Worm (Caenorhabditis elegans): ENCODE measurements around the gene aex-2.

Gene aex-2

ce11 chrX:9674799-9675198, 21.9 kb upstream of the aex-2 start, which contains the start of gene C43C3.4:
Gene C43C3.4 (minus strand): TSS chrX:9674899.
- TF ChIP-seq ref-1 (GFP tag; conservative IDR thresholded peaks at IDR 0.05), result no peak
- no peak for TF ChIP-seq T22C8.4 (GFP tag; IDR thresholded peaks at IDR 0.05)
- TF ChIP-seq cog-1 (tag; optimal IDR thresholded peaks at IDR 0.05), result no peak
- no peak for TF ChIP-seq ztf-23 (GFP tag; IDR thresholded peaks at IDR 0.05)
- TF ChIP-seq flt-1 (GFP tag; IDR thresholded peaks at IDR 0.05), result no peak
- TF ChIP-seq med-1 (GFP tag; optimal IDR thresholded peaks at IDR 0.05; ENCODE audit: insufficient read depth), result no peak
- TF ChIP-seq klf-2 (GFP tag; conservative IDR thresholded peaks at IDR 0.05), result no peak
- no peak for TF ChIP-seq ztf-29 (GFP tag; IDR thresholded peaks at IDR 0.05)
- TF ChIP-seq tab-1 (GFP tag; IDR thresholded peaks at IDR 0.05), result no peak

DNA sequence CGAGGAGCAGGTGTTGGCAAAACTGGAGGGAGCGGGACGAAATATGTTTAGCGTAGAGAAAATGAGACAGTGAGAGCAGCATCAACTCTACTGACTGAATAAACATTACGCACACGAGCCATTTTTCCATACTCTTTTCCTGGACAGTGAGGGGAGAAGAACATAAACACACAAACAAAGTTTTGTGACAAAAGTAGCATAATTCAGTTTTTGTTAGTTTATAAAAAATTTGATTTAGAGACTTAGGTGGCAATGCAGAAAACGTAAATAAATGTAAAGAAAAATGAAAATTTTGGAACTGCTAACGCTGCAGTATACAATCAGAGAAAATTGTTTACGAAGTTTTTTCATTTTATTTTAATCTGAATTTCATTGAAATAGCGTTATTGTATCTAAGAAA, 20.3 kb upstream of the aex-2 start:
- no peak for TF ChIP-seq med-1 (GFP tag; optimal IDR thresholded peaks at IDR 0.05; ENCODE audit: insufficient read depth)
- TF ChIP-seq klf-2 (GFP tag; conservative IDR thresholded peaks at IDR 0.05), result no peak
- TF ChIP-seq ref-1 (GFP tag; conservative IDR thresholded peaks at IDR 0.05), result no peak
- no peak for TF ChIP-seq tab-1 (GFP tag; IDR thresholded peaks at IDR 0.05)
- TF ChIP-seq T22C8.4 (GFP tag; IDR thresholded peaks at IDR 0.05), result no peak
- TF ChIP-seq ztf-29 (GFP tag; IDR thresholded peaks at IDR 0.05), result no peak
- no peak for TF ChIP-seq ztf-23 (GFP tag; IDR thresholded peaks at IDR 0.05)
- TF ChIP-seq flt-1 (GFP tag; IDR thresholded peaks at IDR 0.05), result no peak
- TF ChIP-seq cog-1 (tag; optimal IDR thresholded peaks at IDR 0.05), result no peak

- TF ChIP-seq flt-1 (GFP tag; IDR thresholded peaks at IDR 0.05) (0 out of 2 replicates have a peak, but pooled peaks have one; percentile 8), T22C8.4 (GFP tag; IDR thresholded peaks at IDR 0.05) (no peak), ref-1 (GFP tag; conservative IDR thresholded peaks at IDR 0.05) (no peak), cog-1 (tag; optimal IDR thresholded peaks at IDR 0.05) (no peak), med-1 (GFP tag; optimal IDR thresholded peaks at IDR 0.05; ENCODE audit: insufficient read depth) (no peak), tab-1 (GFP tag; IDR thresholded peaks at IDR 0.05) (0 out of 2 replicates have a peak, but pooled peaks have one; percentile 11), klf-2 (GFP tag; conservative IDR thresholded peaks at IDR 0.05) (no peak)
Observed at ce11 chrX:9668554-9668953, 15.6 kb upstream of the aex-2 start, which contains the start of gene T14B1.1. Gene T14B1.1 (minus strand): TSS chrX:9668723.

- TF ChIP-seq cog-1 (tag; optimal IDR thresholded peaks at IDR 0.05) (peak; percentile 5), klf-2 (GFP tag; conservative IDR thresholded peaks at IDR 0.05) (no peak), T22C8.4 (GFP tag; IDR thresholded peaks at IDR 0.05) (no peak)
Observed at ce11 chrX:9667391-9667790, 14.5 kb upstream of the aex-2 start.

DNA sequence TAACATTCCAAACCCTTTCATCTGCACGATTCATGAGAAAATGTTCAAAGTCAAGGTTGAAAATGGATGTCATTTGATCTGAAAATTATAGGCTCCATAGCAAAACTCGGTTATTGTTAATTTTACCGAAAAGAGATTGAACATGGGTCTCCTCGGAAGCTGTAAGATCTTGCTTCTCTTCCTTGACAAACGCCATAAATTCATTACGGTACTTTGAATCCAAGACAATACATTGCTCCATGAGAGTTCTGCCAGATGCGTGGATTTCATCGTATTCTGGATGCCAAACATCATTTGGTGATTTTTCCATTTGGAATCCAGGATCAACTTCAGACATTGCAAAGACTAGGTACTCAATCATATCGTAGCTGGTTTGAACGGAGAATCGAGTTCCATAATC, 13.0 kb upstream of the aex-2 start:
- TF ChIP-seq ztf-23 (GFP tag; IDR thresholded peaks at IDR 0.05) (no peak), klf-2 (GFP tag; conservative IDR thresholded peaks at IDR 0.05) (no peak), cog-1 (tag; optimal IDR thresholded peaks at IDR 0.05) (no peak), ref-1 (GFP tag; conservative IDR thresholded peaks at IDR 0.05) (no peak), med-1 (GFP tag; optimal IDR thresholded peaks at IDR 0.05; ENCODE audit: insufficient read depth) (no peak), tab-1 (GFP tag; IDR thresholded peaks at IDR 0.05) (no peak), flt-1 (GFP tag; IDR thresholded peaks at IDR 0.05) (no peak), ztf-29 (GFP tag; IDR thresholded peaks at IDR 0.05) (no peak), T22C8.4 (GFP tag; IDR thresholded peaks at IDR 0.05) (no peak)

DNA sequence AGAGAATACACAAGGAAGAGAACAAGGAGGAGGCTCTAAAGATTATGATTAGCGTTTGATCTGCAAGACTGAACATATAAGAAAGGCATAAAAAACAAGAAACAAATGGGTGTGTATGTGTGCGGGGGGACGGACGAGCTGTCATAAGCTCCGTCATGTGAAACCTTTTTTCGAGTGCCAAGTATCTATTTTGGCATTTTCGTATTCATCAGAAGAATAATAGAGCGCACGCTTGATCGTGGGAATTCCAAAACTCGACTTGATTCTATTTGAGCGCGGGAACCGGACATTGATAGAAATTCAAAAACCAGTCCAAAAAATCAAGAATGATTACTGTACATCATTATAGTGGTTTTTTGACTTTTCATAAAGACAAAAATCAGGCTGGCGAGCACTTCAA, 3.9 kb upstream of the aex-2 start:
- TF ChIP-seq ref-1 (GFP tag; conservative IDR thresholded peaks at IDR 0.05) (no peak), cog-1 (tag; optimal IDR thresholded peaks at IDR 0.05) (no peak), med-1 (GFP tag; optimal IDR thresholded peaks at IDR 0.05; ENCODE audit: insufficient read depth) (no peak), T22C8.4 (GFP tag; IDR thresholded peaks at IDR 0.05) (no peak), tab-1 (GFP tag; IDR thresholded peaks at IDR 0.05) (no peak)

- TF ChIP-seq tab-1 (GFP tag; IDR thresholded peaks at IDR 0.05) (no peak), ztf-29 (GFP tag; IDR thresholded peaks at IDR 0.05) (no peak), flt-1 (GFP tag; IDR thresholded peaks at IDR 0.05) (no peak), klf-2 (GFP tag; conservative IDR thresholded peaks at IDR 0.05) (no peak), med-1 (GFP tag; optimal IDR thresholded peaks at IDR 0.05; ENCODE audit: insufficient read depth) (no peak), T22C8.4 (GFP tag; IDR thresholded peaks at IDR 0.05) (no peak), ref-1 (GFP tag; conservative IDR thresholded peaks at IDR 0.05) (no peak), cog-1 (tag; optimal IDR thresholded peaks at IDR 0.05) (no peak)
Observed at ce11 chrX:9654232-9654631, 1.3 kb upstream of the aex-2 start.

DNA sequence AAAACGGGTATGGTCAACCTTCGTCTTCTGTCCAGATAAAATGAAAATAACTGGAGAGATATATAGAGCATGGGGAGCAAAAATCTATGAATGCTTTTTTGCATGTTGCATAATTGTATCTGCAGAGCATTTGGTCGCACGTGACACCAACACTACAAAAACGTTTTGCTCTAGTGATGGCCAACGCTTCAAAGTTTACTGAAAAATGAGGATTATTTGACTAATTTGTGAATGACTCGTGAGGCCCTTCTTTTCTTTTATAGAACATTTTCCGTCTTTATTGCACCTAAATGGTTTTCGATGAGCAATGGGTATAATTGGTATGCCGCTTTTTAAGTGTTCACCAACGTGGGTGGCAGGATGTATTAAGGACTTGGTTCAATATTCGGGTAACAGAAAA, 562 bp upstream of the aex-2 start:
- TF ChIP-seq T22C8.4 (GFP tag; IDR thresholded peaks at IDR 0.05) (no peak), tab-1 (GFP tag; IDR thresholded peaks at IDR 0.05) (no peak), ref-1 (GFP tag; conservative IDR thresholded peaks at IDR 0.05) (no peak), klf-2 (GFP tag; conservative IDR thresholded peaks at IDR 0.05) (no peak), ztf-23 (GFP tag; IDR thresholded peaks at IDR 0.05) (no peak), flt-1 (GFP tag; IDR thresholded peaks at IDR 0.05) (no peak), ztf-29 (GFP tag; IDR thresholded peaks at IDR 0.05) (no peak), med-1 (GFP tag; optimal IDR thresholded peaks at IDR 0.05; ENCODE audit: insufficient read depth) (no peak), cog-1 (tag; optimal IDR thresholded peaks at IDR 0.05) (no peak)

ce11 chrX:9648098-9648574, 4.8 kb downstream of the aex-2 start, which contains the start of gene F34H10.4:
Gene F34H10.4 (plus strand): TSS chrX:9648524.
- TF ChIP-seq med-1 (GFP tag; optimal IDR thresholded peaks at IDR 0.05; ENCODE audit: insufficient read depth), result no peak
- TF ChIP-seq klf-2 (GFP tag; conservative IDR thresholded peaks at IDR 0.05), result no peak
- no peak for TF ChIP-seq ztf-29 (GFP tag; IDR thresholded peaks at IDR 0.05)
- TF ChIP-seq cog-1 (tag; optimal IDR thresholded peaks at IDR 0.05), result no peak
- TF ChIP-seq ref-1 (GFP tag; conservative IDR thresholded peaks at IDR 0.05), result no peak
- TF ChIP-seq ztf-23 (GFP tag; IDR thresholded peaks at IDR 0.05), result no peak
- TF ChIP-seq T22C8.4 (GFP tag; IDR thresholded peaks at IDR 0.05), result no peak
- TF ChIP-seq tab-1 (GFP tag; IDR thresholded peaks at IDR 0.05), result no peak
- TF ChIP-seq flt-1 (GFP tag; IDR thresholded peaks at IDR 0.05), result no peak

ce11 chrX:9642775-9643461, 10.0 kb downstream of the aex-2 start:
- TF ChIP-seq cog-1 (tag; optimal IDR thresholded peaks at IDR 0.05), result no peak
- TF ChIP-seq T22C8.4 (GFP tag; IDR thresholded peaks at IDR 0.05), result no peak
- TF ChIP-seq flt-1 (GFP tag; IDR thresholded peaks at IDR 0.05), result no peak
- no peak for TF ChIP-seq klf-2 (GFP tag; conservative IDR thresholded peaks at IDR 0.05)
- no peak for TF ChIP-seq med-1 (GFP tag; optimal IDR thresholded peaks at IDR 0.05; ENCODE audit: insufficient read depth)
- TF ChIP-seq ref-1 (GFP tag; conservative IDR thresholded peaks at IDR 0.05), result no peak
- no peak for TF ChIP-seq ztf-23 (GFP tag; IDR thresholded peaks at IDR 0.05)
- no peak for TF ChIP-seq tab-1 (GFP tag; IDR thresholded peaks at IDR 0.05)
- TF ChIP-seq ztf-29 (GFP tag; IDR thresholded peaks at IDR 0.05), result no peak

All from whole organism, midembryonic.